Worm (Caenorhabditis elegans) whole organism, L3 larva: ENCODE data around the gene str-9.

Source experiments
- egl-27 ChIP-seq: sonication (generic microtip); optimal IDR thresholded peaks from 4 replicates; lab custom pipeline; 2017; ENCODE audit warnings: missing biosample characterization, missing genetic modification reagents, missing genetic modification characterization
- fos-1 ChIP-seq: fragments of 150-350 bp; optimal IDR thresholded peaks from 2 replicates; lab custom pipeline; 2014; ENCODE audit warnings: missing biosample characterization, missing genetic modification characterization
- hmg-11 ChIP-seq: sonication (generic microtip); optimal IDR thresholded peaks from 2 replicates; lab custom pipeline; 2016; ENCODE audit warnings: missing genetic modification characterization, missing compliant biosample characterization
- jun-1 ChIP-seq: fragments of 150-350 bp; optimal IDR thresholded peaks from 2 replicates; lab custom pipeline; 2014; ENCODE audit warnings: missing biosample characterization, missing genetic modification reagents, missing genetic modification characterization
- lin-15B ChIP-seq: fragments of 150-350 bp; optimal IDR thresholded peaks from 2 replicates; lab custom pipeline; 2014; ENCODE audit warnings: missing biosample characterization, missing genetic modification characterization
- nhr-28 ChIP-seq: fragments of 150-350 bp; optimal IDR thresholded peaks from 2 replicates; lab custom pipeline; 2014; ENCODE audit warnings: missing biosample characterization, missing genetic modification characterization
- nhr-67 ChIP-seq: fragments of 150-350 bp; optimal IDR thresholded peaks from 2 replicates; lab custom pipeline; 2014; ENCODE audit warnings: missing biosample characterization, missing genetic modification characterization
- unc-39 ChIP-seq: sonication (generic microtip); optimal IDR thresholded peaks from 4 replicates; lab custom pipeline; 2017; ENCODE audit warnings: missing biosample characterization, missing genetic modification characterization

- TF ChIP-seq fos-1 (no peak), egl-27 (tag; lab: Kevin White, UChicago) (no peak), jun-1 (tag; lab: Kevin White, UChicago) (no peak), lin-15B (tag; lab: Kevin White, UChicago) (no peak), hmg-11 (tag; lab: Kevin White, UChicago) (no peak), nhr-67 (no peak), unc-39 (tag; lab: Kevin White, UChicago) (no peak), nhr-28 (tag; lab: Kevin White, UChicago) (no peak)
Measured at ce11 chrV:15735720-15736119, 22.8 kb upstream of the str-9 start, which contains the start of gene str-27.
